Fruit fly (Drosophila melanogaster) whole organism, embryonic: ENCODE data around the gene Atu.
A peak's percentile ranks its signal among the peaks of the same experiment; 100 is the strongest.

Source experiments
- CG10321 ChIP-seq: fragments of 200-800 bp; sonication (Bioruptor generic); IDR thresholded peaks from 2 replicates; pipeline ENCODE4 v1.3.6; 2022; ENCODE audit warnings: missing biosample characterization, missing genetic modification characterization
- CG10543 ChIP-seq: fragments of 200-800 bp; sonication (Bioruptor generic); optimal IDR thresholded peaks from 3 replicates; lab custom pipeline; 2017; ENCODE audit warnings: missing biosample characterization, mild to moderate bottlenecking, missing genetic modification characterization, moderate library complexity
- CG10979 ChIP-seq: fragments of 200-800 bp; sonication (Bioruptor generic); optimal IDR thresholded peaks from 2 replicates; lab custom pipeline; 2018; ENCODE audit warnings: missing biosample characterization, mild to moderate bottlenecking, missing genetic modification characterization, moderate library complexity
- CG12071 ChIP-seq: fragments of 200-800 bp; sonication (Bioruptor generic); optimal IDR thresholded peaks from 3 replicates; lab custom pipeline; 2018; ENCODE audit warnings: missing biosample characterization, mild to moderate bottlenecking, missing genetic modification characterization
- CG13296 ChIP-seq: fragments of 200-800 bp; sonication (Bioruptor generic); optimal IDR thresholded peaks from 3 replicates; lab custom pipeline; 2018; ENCODE audit warnings: missing biosample characterization, mild to moderate bottlenecking, missing genetic modification characterization
- CG1647 ChIP-seq: fragments of 200-800 bp; sonication (Bioruptor generic); optimal IDR thresholded peaks from 3 replicates; lab custom pipeline; 2016; ENCODE audit warnings: missing biosample characterization, missing genetic modification characterization
- CG17385 ChIP-seq: fragments of 200-800 bp; sonication (Bioruptor generic); optimal IDR thresholded peaks from 3 replicates; lab custom pipeline; 2018; ENCODE audit warnings: missing biosample characterization, mild to moderate bottlenecking, missing genetic modification characterization
- CG1832 ChIP-seq: fragments of 200-800 bp; sonication (Bioruptor generic); optimal IDR thresholded peaks from 2 replicates; lab custom pipeline; 2017; ENCODE audit warnings: missing biosample characterization, mild to moderate bottlenecking, missing genetic modification characterization, inconsistent platforms
- CG2129 ChIP-seq: fragments of 200-800 bp; sonication (Bioruptor generic); IDR thresholded peaks from 2 replicates; pipeline ENCODE4 v1.3.6; 2022; ENCODE audit warnings: missing biosample characterization, missing genetic modification characterization; ENCODE audit not compliant: partially characterized antibody
- CG32767 ChIP-seq: fragments of 200-800 bp; sonication (Bioruptor generic); IDR thresholded peaks from 2 replicates; pipeline ENCODE4 v1.3.6; 2022; ENCODE audit warnings: missing biosample characterization, missing genetic modification characterization
- CG34376 ChIP-seq: fragments of 200-800 bp; sonication (Bioruptor generic); optimal IDR thresholded peaks from 2 replicates; lab custom pipeline; 2018; ENCODE audit warnings: missing biosample characterization, mild to moderate bottlenecking, missing genetic modification characterization
- CG5180 ChIP-seq: fragments of 200-800 bp; sonication (Bioruptor generic); optimal IDR thresholded peaks from 3 replicates; lab custom pipeline; 2017; ENCODE audit warnings: missing biosample characterization, missing genetic modification characterization, mild to moderate bottlenecking, moderate library complexity, missing genetic modification reagents
- CG8281 ChIP-seq: fragments of 200-800 bp; sonication (Bioruptor generic); optimal IDR thresholded peaks from 2 replicates; lab custom pipeline; 2018; ENCODE audit warnings: missing biosample characterization, mild to moderate bottlenecking, missing genetic modification characterization, moderate library complexity
- CG8388 ChIP-seq: fragments of 200-800 bp; sonication (Bioruptor generic); optimal IDR thresholded peaks from 2 replicates; lab custom pipeline; 2019; ENCODE audit warnings: missing biosample characterization, mild to moderate bottlenecking, missing genetic modification characterization, moderate library complexity
- Dbx ChIP-seq: fragments of 200-800 bp; sonication (Bioruptor generic); IDR thresholded peaks from 3 replicates; pipeline ENCODE4 v1.3.6; 2022; ENCODE audit warnings: missing biosample characterization, missing genetic modification characterization
- E2f2 ChIP-seq: fragments of 200-800 bp; sonication (Bioruptor generic); IDR thresholded peaks from 2 replicates; pipeline ENCODE4 v1.3.6; 2022; ENCODE audit warnings: missing biosample characterization, missing genetic modification characterization
- Fer1 ChIP-seq: fragments of 200-800 bp; sonication (Bioruptor generic); optimal IDR thresholded peaks from 2 replicates; lab custom pipeline; 2017; ENCODE audit warnings: missing biosample characterization, mild to moderate bottlenecking, missing genetic modification characterization
- GATAe ChIP-seq: fragments of 200-800 bp; sonication (Bioruptor generic); conservative IDR thresholded peaks from 2 replicates; pipeline ENCODE4 v1.3.6; 2022; ENCODE audit warnings: missing biosample characterization, missing genetic modification characterization
- Gug ChIP-seq: fragments of 200-800 bp; sonication (Bioruptor generic); IDR thresholded peaks from 4 replicates; pipeline ENCODE4 v1.3.6; 2022; ENCODE audit warnings: missing biosample characterization, missing genetic modification characterization
- HmgZ ChIP-seq: fragments of 200-800 bp; sonication (Bioruptor generic); optimal IDR thresholded peaks from 2 replicates; lab custom pipeline; 2018; ENCODE audit warnings: missing biosample characterization, mild to moderate bottlenecking, missing genetic modification characterization
- Med ChIP-seq: fragments of 200-800 bp; sonication (Bioruptor generic); peaks from one replicate; lab custom pipeline; 2016; ENCODE audit warnings: missing biosample characterization, missing genetic modification characterization, mild to moderate bottlenecking, inconsistent platforms, moderate library complexity
- Rfx ChIP-seq: fragments of 200-800 bp; sonication (Bioruptor generic); IDR thresholded peaks from 2 replicates; pipeline ENCODE4 v1.3.6; 2022; ENCODE audit warnings: missing biosample characterization, missing genetic modification characterization
- Stat92E ChIP-seq, 3 experiments: fragments of >200 bp in 2 of 3; fragments of 200-800 bp in 1 of 3; sonication (Bioruptor generic) in 1 of 3; optimal IDR thresholded peaks; 2 replicates each; lab custom pipeline; 2017 to 2019; ENCODE audit warnings: missing biosample characterization in 3 of 3, missing genetic modification characterization in 3 of 3, mild to moderate bottlenecking in 1 of 3, moderate library complexity in 1 of 3
- Usf ChIP-seq: fragments of 200-800 bp; sonication (Bioruptor generic); optimal IDR thresholded peaks from 2 replicates; lab custom pipeline; 2017; ENCODE audit warnings: missing genotype, missing biosample characterization, missing genetic modification characterization
- Vsx1 ChIP-seq: fragments of 200-800 bp; sonication (Bioruptor generic); optimal IDR thresholded peaks from 2 replicates; lab custom pipeline; 2017; ENCODE audit warnings: missing biosample characterization, mild to moderate bottlenecking, missing genetic modification characterization, missing genetic modification reagents
- ato ChIP-seq: fragments of 200-800 bp; sonication (Bioruptor generic); IDR thresholded peaks from 2 replicates; pipeline ENCODE4 v1.3.6; 2022; ENCODE audit warnings: missing biosample characterization, missing genetic modification characterization; ENCODE audit not compliant: partially characterized antibody
- crol ChIP-seq: fragments of 200-800 bp; sonication (Bioruptor generic); IDR thresholded peaks from 2 replicates; pipeline ENCODE4 v1.3.6; 2022; ENCODE audit warnings: missing biosample characterization, missing genetic modification characterization
- exex ChIP-seq: fragments of 200-800 bp; sonication (Bioruptor generic); optimal IDR thresholded peaks from 4 replicates; lab custom pipeline; 2018; ENCODE audit warnings: missing biosample characterization, mild to moderate bottlenecking, missing genetic modification characterization, moderate library complexity
- grn ChIP-seq: fragments of 200-800 bp; sonication (Bioruptor generic); optimal IDR thresholded peaks from 3 replicates; lab custom pipeline; 2017; ENCODE audit warnings: missing biosample characterization, missing genetic modification characterization
- ham ChIP-seq: fragments of 200-800 bp; sonication (Bioruptor generic); IDR thresholded peaks from 2 replicates; pipeline ENCODE4 v1.3.6; 2022; ENCODE audit warnings: missing biosample characterization, missing genetic modification characterization
- hkb ChIP-seq, 2 experiments: fragments of 200-800 bp in 1 of 2; fragments of >200 bp in 1 of 2; sonication (Bioruptor generic) in 1 of 2; IDR thresholded peaks in 1 of 2; optimal IDR thresholded peaks in 1 of 2; 2 replicates each; pipeline versions ENCODE4 v1.3.6 to Lab custom; 2017 to 2022; ENCODE audit warnings: missing biosample characterization in 1 of 2, missing genetic modification characterization in 1 of 2
- kay ChIP-seq: fragments of 200-800 bp; sonication (Bioruptor generic); optimal IDR thresholded peaks from 2 replicates; lab custom pipeline; 2016; ENCODE audit warnings: missing biosample characterization, missing genetic modification characterization
- lab ChIP-seq: fragments of 200-800 bp; sonication (Bioruptor generic); optimal IDR thresholded peaks from 3 replicates; lab custom pipeline; 2017; ENCODE audit warnings: missing biosample characterization, missing genetic modification characterization, mild to moderate bottlenecking, moderate library complexity, missing genetic modification reagents
- mirr ChIP-seq: fragments of 200-800 bp; sonication (Bioruptor generic); optimal IDR thresholded peaks from 3 replicates; lab custom pipeline; 2018; ENCODE audit warnings: missing biosample characterization, mild to moderate bottlenecking, missing genetic modification characterization
- nerfin-2 ChIP-seq: fragments of 200-800 bp; sonication (Bioruptor generic); IDR thresholded peaks from 2 replicates; pipeline ENCODE4 v1.3.6; 2022; ENCODE audit warnings: missing biosample characterization, missing genetic modification characterization; ENCODE audit not compliant: partially characterized antibody
- nmo ChIP-seq: fragments of 200-800 bp; sonication (Bioruptor generic); optimal IDR thresholded peaks from 2 replicates; lab custom pipeline; 2018; ENCODE audit warnings: missing biosample characterization, mild to moderate bottlenecking, missing genetic modification characterization, moderate library complexity
- odd ChIP-seq: fragments of 200-800 bp; sonication (Bioruptor generic); optimal IDR thresholded peaks from 2 replicates; lab custom pipeline; 2017; ENCODE audit warnings: missing biosample characterization, mild to moderate bottlenecking, missing genetic modification characterization
- sens ChIP-seq: fragments of 200-800 bp; sonication (Bioruptor generic); peaks from one replicate; lab custom pipeline; 2016; ENCODE audit warnings: missing biosample characterization, missing genetic modification characterization
- sug ChIP-seq: fragments of 200-800 bp; optimal IDR thresholded peaks from 2 replicates; lab custom pipeline; 2019; ENCODE audit warnings: missing biosample characterization, mild to moderate bottlenecking, missing genetic modification characterization, moderate library complexity
- tll ChIP-seq, 2 experiments: fragments of 200-800 bp in 1 of 2; fragments of >200 bp in 1 of 2; sonication (Bioruptor generic) in 1 of 2; optimal IDR thresholded peaks; 2 replicates each; lab custom pipeline; 2017 to 2019; ENCODE audit warnings: missing biosample characterization in 2 of 2, missing genetic modification characterization in 2 of 2, mild to moderate bottlenecking in 1 of 2, moderate library complexity in 1 of 2
- ttk ChIP-seq: fragments of 200-800 bp; sonication (Bioruptor generic); IDR thresholded peaks from 2 replicates; pipeline ENCODE4 v2.1.2; 2022; ENCODE audit warnings: missing biosample characterization, missing genetic modification characterization
- tx ChIP-seq: fragments of 200-800 bp; sonication (Bioruptor generic); optimal IDR thresholded peaks from 2 replicates; lab custom pipeline; 2016; ENCODE audit warnings: missing biosample characterization, missing genetic modification characterization
- zf30C ChIP-seq: fragments of 200-800 bp; sonication (Bioruptor generic); optimal IDR thresholded peaks from 3 replicates; lab custom pipeline; 2018; ENCODE audit warnings: missing biosample characterization, mild to moderate bottlenecking, missing genetic modification characterization

Atu gene

DNA sequence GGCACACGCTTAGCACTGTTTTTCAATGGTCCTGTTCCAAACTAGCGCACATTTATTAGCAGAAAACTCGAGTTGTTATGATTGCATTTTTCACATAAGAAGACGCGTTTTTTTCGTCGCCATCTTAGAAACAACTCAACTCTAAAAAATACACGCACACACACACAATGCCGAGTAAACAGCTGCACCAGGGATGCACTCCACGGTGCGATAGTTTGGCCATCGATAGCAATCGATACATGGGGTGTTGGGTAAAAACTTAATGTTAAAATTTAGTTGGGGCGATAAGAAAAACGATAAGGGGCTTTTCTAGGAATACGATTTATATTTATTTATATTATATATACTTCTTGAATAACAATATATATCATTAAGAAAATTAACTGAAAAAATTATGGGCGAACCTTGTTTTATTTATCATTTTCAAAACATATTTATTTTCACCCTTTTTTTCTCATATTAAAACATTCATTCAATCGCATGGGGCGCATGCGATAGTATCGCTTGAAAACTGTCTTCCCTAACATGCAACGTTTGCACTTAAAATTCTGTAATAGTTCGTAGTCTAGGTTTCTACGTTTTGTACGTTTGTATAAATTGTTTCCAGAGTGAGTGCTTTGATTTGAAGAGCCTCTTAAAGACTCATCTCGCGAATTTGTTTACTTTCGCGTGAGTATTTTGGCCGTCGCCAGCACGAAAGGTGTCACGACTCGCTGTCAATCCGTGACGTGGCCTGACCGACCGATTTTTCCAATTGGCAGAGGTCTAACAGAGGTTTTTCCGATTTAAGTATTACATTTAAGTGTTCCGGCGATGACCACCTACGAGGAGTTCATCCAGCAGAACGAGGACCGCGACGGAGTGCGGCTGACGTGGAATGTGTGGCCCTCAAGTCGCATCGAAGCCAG is 35.7 kb downstream of the Atu start, which contains the start of the genes MTA1-like and Sec23 (continued):
- TF ChIP-seq CG8281 (tag; lab: Kevin White, UChicago) (no peak), tx (GFP tag; lab: Kevin White, UChicago) (peak; percentile 14), Usf (GFP tag; lab: Kevin White, UChicago) (peak; percentile 6)

dm6 chr3R:5649903-5650302 is 36.7 kb downstream of the Atu start:
- TF ChIP-seq tll (GFP tag; optimal IDR thresholded peaks at IDR 0.05; lab: Kevin White, UChicago): no peak
- no peak for TF ChIP-seq CG1647 (GFP tag; lab: Kevin White, UChicago)
- no peak for TF ChIP-seq nmo (GFP tag; lab: Kevin White, UChicago)
- TF ChIP-seq Med (GFP tag; lab: Kevin White, UChicago): peak; percentile 55
- 0 out of 2 replicates have a peak, but pooled peaks have one; percentile 17 for TF ChIP-seq ttk (GFP tag; lab: Robert Waterston, UW)
- 0 out of 2 replicates have a peak, but pooled peaks have one; percentile 7 for TF ChIP-seq Rfx (GFP tag; lab: Robert Waterston, UW)
- TF ChIP-seq CG32767 (GFP tag; lab: Robert Waterston, UW): no peak
- no peak for TF ChIP-seq CG2129
- peak; percentile 30 for TF ChIP-seq sens (GFP tag; lab: Kevin White, UChicago)
- peak; percentile 8 for TF ChIP-seq CG1832

- no peak for TF ChIP-seq CG10321
- peak; percentile 16 for TF ChIP-seq Fer1 (GFP tag; lab: Kevin White, UChicago)
- TF ChIP-seq CG10979: no peak
- peak; percentile 96 for TF ChIP-seq CG34376 (GFP tag; lab: Kevin White, UChicago)
- TF ChIP-seq CG17385 (GFP tag; lab: Kevin White, UChicago): no peak
- TF ChIP-seq ato: 0 out of 2 replicates have a peak, but pooled peaks have one; percentile 14
- peak; percentile 24 for TF ChIP-seq lab
- no peak for TF ChIP-seq Gug (GFP tag; lab: Robert Waterston, UW)
- no peak for TF ChIP-seq Stat92E (GFP tag; optimal IDR thresholded peaks at IDR 0.05; lab: Kevin White, UChicago)
- peak; percentile 26; the same call in 1 of the 2 replicates for TF ChIP-seq GATAe (GFP tag; lab: Robert Waterston, UW)
- TF ChIP-seq CG12071 (GFP tag; lab: Kevin White, UChicago): peak; percentile 12
- peak; percentile 65 for TF ChIP-seq sug (tag; lab: Kevin White, UChicago)
- peak; percentile 44 for TF ChIP-seq Vsx1 (GFP tag; lab: Kevin White, UChicago)
- peak; percentile 13 for TF ChIP-seq CG13296 (GFP tag; lab: Kevin White, UChicago)
- peak; percentile 67 for TF ChIP-seq CG5180 (GFP tag; lab: Kevin White, UChicago)
- TF ChIP-seq CG8388 (GFP tag; lab: Kevin White, UChicago): peak; percentile 3
- peak; percentile 98 for TF ChIP-seq exex (tag; lab: Kevin White, UChicago)
- TF ChIP-seq CG10543: peak; percentile 33
- no peak for TF ChIP-seq kay (GFP tag; lab: Kevin White, UChicago)
- no peak for TF ChIP-seq ham (GFP tag; lab: Robert Waterston, UW)
- peak; percentile 9; the same call in 1 of the 2 replicates for TF ChIP-seq E2f2 (GFP tag; lab: Robert Waterston, UW)
- peak; percentile 99 for TF ChIP-seq mirr (GFP tag; lab: Kevin White, UChicago)
- TF ChIP-seq zf30C (GFP tag; lab: Kevin White, UChicago): peak; percentile 14
- TF ChIP-seq hkb (optimal IDR thresholded peaks at IDR 0.05; lab: Kevin White, UChicago): no peak
- TF ChIP-seq hkb (GFP tag; IDR thresholded peaks at IDR 0.05; lab: Robert Waterston, UW): peak; percentile 20
- TF ChIP-seq Dbx (GFP tag; lab: Robert Waterston, UW): peak; percentile 14; the same call in 1 of the 3 replicates
- TF ChIP-seq HmgZ: peak; percentile 19
- peak; percentile 36 for TF ChIP-seq grn (GFP tag; lab: Kevin White, UChicago)
- TF ChIP-seq crol (GFP tag; lab: Robert Waterston, UW): peak; percentile 21; the same call in 1 of the 2 replicates
- TF ChIP-seq nerfin-2 (GFP tag; lab: Robert Waterston, UW): no peak
- TF ChIP-seq odd (GFP tag; lab: Kevin White, UChicago): peak; percentile 33
These were observed 40.7 kb downstream of the Atu start for dm6 chr3R:5653887-5654286.
